Worm (Caenorhabditis elegans) whole organism, young adult: ENCODE measurements around the gene pqn-76.
A peak's percentile ranks its signal among the peaks of the same experiment; 100 is the strongest.

Experiments
- B0336.3 ChIP-seq: fragments of 200-800 bp; sonication (Bioruptor generic); IDR thresholded peaks from 2 replicates; pipeline ENCODE4 v1.3.6; 2022; ENCODE audit warnings: missing genetic modification characterization, missing compliant biosample characterization
- C06A6.2 ChIP-seq: fragments of 200-800 bp; sonication (Bioruptor generic); conservative IDR thresholded peaks from 2 replicates; pipeline ENCODE4 v1.3.6; 2022; ENCODE audit warnings: missing genetic modification characterization, missing compliant biosample characterization
- F33H1.4 ChIP-seq: fragments of 200-800 bp; sonication (Bioruptor generic); IDR thresholded peaks from 2 replicates; pipeline ENCODE4 v1.3.6; 2022; ENCODE audit warnings: missing genetic modification reagents, missing genetic modification characterization, missing compliant biosample characterization
- F39B2.1 ChIP-seq: fragments of 200-800 bp; sonication (Bioruptor generic); IDR thresholded peaks from 2 replicates; pipeline ENCODE4 v1.3.6; 2022; ENCODE audit warnings: missing genetic modification reagents, missing genetic modification characterization, missing compliant biosample characterization
- F57C9.4 ChIP-seq: sonication (generic microtip); optimal IDR thresholded peaks from 2 replicates; lab custom pipeline; 2017; ENCODE audit warnings: mild to moderate bottlenecking, missing genetic modification characterization, missing compliant biosample characterization
- K11D2.4 ChIP-seq: fragments of 200-800 bp; sonication (Bioruptor generic); IDR thresholded peaks from 2 replicates; pipeline ENCODE4 v1.3.6; 2022; ENCODE audit warnings: missing genetic modification reagents, missing genetic modification characterization, missing compliant biosample characterization
- K12H6.12 ChIP-seq: fragments of 200-800 bp; sonication (Bioruptor generic); optimal IDR thresholded peaks from 2 replicates; lab custom pipeline; 2018; ENCODE audit warnings: mild to moderate bottlenecking, missing genetic modification characterization, missing compliant biosample characterization
- T07F8.4 ChIP-seq: sonication (generic microtip); optimal IDR thresholded peaks from 2 replicates; lab custom pipeline; 2016; ENCODE audit warnings: mild to moderate bottlenecking, missing genetic modification characterization, moderate library complexity, missing compliant biosample characterization
- T26A5.8 ChIP-seq: sonication (generic microtip); optimal IDR thresholded peaks from 2 replicates; lab custom pipeline; 2016; ENCODE audit warnings: missing genetic modification characterization, missing compliant biosample characterization
- Y56A3A.18 ChIP-seq: fragments of 200-800 bp; sonication (Bioruptor generic); IDR thresholded peaks from 2 replicates; pipeline ENCODE4 v1.3.6; 2022; ENCODE audit warnings: missing genetic modification reagents, missing genetic modification characterization, missing compliant biosample characterization
- akir-1 ChIP-seq: fragments of 200-800 bp; sonication (Bioruptor generic); optimal IDR thresholded peaks from 2 replicates; lab custom pipeline; 2018; ENCODE audit warnings: mild to moderate bottlenecking, missing genetic modification characterization, moderate library complexity, missing compliant biosample characterization
- aptf-3 ChIP-seq: fragments of 200-800 bp; sonication (Bioruptor generic); IDR thresholded peaks from 2 replicates; pipeline ENCODE4 v1.3.6; 2022; ENCODE audit warnings: missing genetic modification characterization, missing compliant biosample characterization
- attf-6 ChIP-seq: fragments of 200-800 bp; sonication (Bioruptor generic); IDR thresholded peaks from 2 replicates; pipeline ENCODE4 v1.3.6; 2022; ENCODE audit warnings: missing genetic modification reagents, missing genetic modification characterization, missing compliant biosample characterization
- ccch-3 ChIP-seq: fragments of 200-800 bp; sonication (Bioruptor generic); optimal IDR thresholded peaks from 2 replicates; lab custom pipeline; 2018; ENCODE audit warnings: mild to moderate bottlenecking, missing genetic modification characterization, missing compliant biosample characterization
- ceh-100 ChIP-seq: fragments of 200-800 bp; sonication (Bioruptor generic); IDR thresholded peaks from 2 replicates; pipeline ENCODE4 v1.3.6; 2022; ENCODE audit warnings: missing genetic modification reagents, missing genetic modification characterization, missing compliant biosample characterization
- dpl-1 ChIP-seq: fragments of 150-350 bp; optimal IDR thresholded peaks from 2 replicates; lab custom pipeline; 2014; ENCODE audit warnings: missing biosample characterization, missing genetic modification reagents, missing genetic modification characterization
- him-1 ChIP-seq: sonication (generic microtip); optimal IDR thresholded peaks from 2 replicates; lab custom pipeline; 2016; ENCODE audit warnings: missing genotype, missing genetic modification reagents, missing genetic modification characterization, missing compliant biosample characterization
- hlh-26 ChIP-seq: fragments of 200-800 bp; sonication (Bioruptor generic); conservative IDR thresholded peaks from 2 replicates; pipeline ENCODE4 v1.3.6; 2022; ENCODE audit warnings: missing genetic modification reagents, missing genetic modification characterization, missing compliant biosample characterization
- hmg-1.2 ChIP-seq: fragments of 200-800 bp; sonication (Bioruptor generic); IDR thresholded peaks from 2 replicates; pipeline ENCODE4 v1.3.6; 2022; ENCODE audit warnings: missing genetic modification reagents, missing genetic modification characterization, missing compliant biosample characterization
- hsf-1 ChIP-seq: fragments of 200-800 bp; sonication (Bioruptor generic); IDR thresholded peaks from 2 replicates; pipeline ENCODE4 v1.3.6; 2022; ENCODE audit warnings: missing genetic modification reagents, missing genetic modification characterization, missing compliant biosample characterization
- let-607 ChIP-seq, 2 experiments: fragments of 200-800 bp in 1 of 2; sonication (Bioruptor generic) in 1 of 2; sonication (generic microtip) in 1 of 2; optimal IDR thresholded peaks; 2 replicates each; lab custom pipeline; 2016 to 2018; ENCODE audit warnings: mild to moderate bottlenecking in 2 of 2, missing compliant biosample characterization in 2 of 2, missing genetic modification characterization in 2 of 2, moderate library complexity in 2 of 2, missing genotype in 1 of 2
- lsl-1 ChIP-seq: fragments of 200-800 bp; sonication (Bioruptor generic); optimal IDR thresholded peaks from 2 replicates; lab custom pipeline; 2018; ENCODE audit warnings: mild to moderate bottlenecking, missing genetic modification characterization, moderate library complexity, missing compliant biosample characterization
- madf-10 ChIP-seq: sonication (generic microtip); optimal IDR thresholded peaks from 2 replicates; lab custom pipeline; 2016; ENCODE audit warnings: mild to moderate bottlenecking, missing genetic modification characterization, missing compliant biosample characterization
- madf-3 ChIP-seq: fragments of 200-800 bp; sonication (Bioruptor generic); IDR thresholded peaks from 2 replicates; pipeline ENCODE4 v1.3.6; 2022; ENCODE audit warnings: missing genetic modification reagents, missing genetic modification characterization, missing compliant biosample characterization
- madf-8 ChIP-seq: fragments of 200-800 bp; sonication (Bioruptor generic); conservative IDR thresholded peaks from 2 replicates; pipeline ENCODE4 v1.3.6; 2022; ENCODE audit warnings: missing genetic modification reagents, missing genetic modification characterization, missing compliant biosample characterization
- mcd-1 ChIP-seq: fragments of 200-800 bp; sonication (Bioruptor generic); IDR thresholded peaks from 2 replicates; pipeline ENCODE4 v1.3.6; 2022; ENCODE audit warnings: missing genetic modification reagents, missing genetic modification characterization, missing compliant biosample characterization
- nfya-1 ChIP-seq: sonication (generic microtip); optimal IDR thresholded peaks from 2 replicates; lab custom pipeline; 2017; ENCODE audit warnings: antibody characterized with exemption, missing compliant biosample characterization, missing genetic modification characterization, borderline replicate concordance; ENCODE audit not compliant: insufficient read depth
- nhr-179 ChIP-seq: sonication (generic microtip); optimal IDR thresholded peaks from 2 replicates; lab custom pipeline; 2016; ENCODE audit warnings: mild to moderate bottlenecking, missing genetic modification characterization, missing compliant biosample characterization
- nhr-27 ChIP-seq: fragments of 200-800 bp; sonication (Bioruptor generic); optimal IDR thresholded peaks from 2 replicates; lab custom pipeline; 2018; ENCODE audit warnings: mild to moderate bottlenecking, missing genetic modification characterization, moderate library complexity, missing compliant biosample characterization
- nhr-90 ChIP-seq: sonication (generic microtip); optimal IDR thresholded peaks from 2 replicates; lab custom pipeline; 2016; ENCODE audit warnings: missing genotype, mild to moderate bottlenecking, missing genetic modification characterization, missing compliant biosample characterization
- pbrm-1 ChIP-seq: fragments of 200-800 bp; sonication (Bioruptor generic); IDR thresholded peaks from 2 replicates; pipeline ENCODE4 v1.3.6; 2022; ENCODE audit warnings: missing genetic modification reagents, missing genetic modification characterization, missing compliant biosample characterization
- pha-4 ChIP-seq: fragments of 150-350 bp; sonication (generic microtip); optimal IDR thresholded peaks from 2 replicates; lab custom pipeline; 2014; ENCODE audit warnings: missing biosample characterization, missing genetic modification reagents, missing genetic modification characterization
- rcor-1 ChIP-seq: fragments of 200-800 bp; sonication (Bioruptor generic); IDR thresholded peaks from 2 replicates; pipeline ENCODE4 v1.3.6; 2022; ENCODE audit warnings: missing genetic modification reagents, missing genetic modification characterization, missing compliant biosample characterization
- repo-1 ChIP-seq: sonication (generic microtip); optimal IDR thresholded peaks from 2 replicates; lab custom pipeline; 2017; ENCODE audit warnings: mild to moderate bottlenecking, missing genetic modification characterization, missing compliant biosample characterization
- rpc-1 ChIP-seq, 2 experiments: fragments of 150-350 bp in 1 of 2; sonication (generic microtip) in 1 of 2; optimal IDR thresholded peaks; 2 replicates each; lab custom pipeline; 2014 to 2018; ENCODE audit warnings: missing biosample characterization in 1 of 2, missing genetic modification characterization in 1 of 2, missing genetic modification reagents in 1 of 2, missing genotype in 1 of 2
- sdz-38 ChIP-seq: sonication (generic microtip); optimal IDR thresholded peaks from 2 replicates; lab custom pipeline; 2016; ENCODE audit warnings: missing genotype, missing genetic modification characterization, missing compliant biosample characterization
- snpc-1.3 ChIP-seq: sonication (generic microtip); optimal IDR thresholded peaks from 2 replicates; lab custom pipeline; 2017; ENCODE audit warnings: missing genetic modification characterization, mild to moderate bottlenecking, missing compliant biosample characterization, antibody characterized with exemption, moderate library complexity, missing genotype, missing genetic modification reagents; ENCODE audit not compliant: insufficient read depth
- snpc-4 ChIP-seq, 5 experiments: fragments of 150-350 bp in 1 of 5; sonication (generic microtip) in 4 of 5; optimal IDR thresholded peaks; 2 replicates each; lab custom pipeline; 2014 to 2018; ENCODE audit warnings: missing genetic modification characterization in 5 of 5, missing biosample characterization in 3 of 5, antibody characterized with exemption in 2 of 5, mild to moderate bottlenecking in 2 of 5, missing compliant biosample characterization in 2 of 5, missing genotype in 2 of 5, moderate library complexity in 2 of 5, missing genetic modification reagents in 1 of 5
- somi-1 ChIP-seq: fragments of 200-800 bp; sonication (Bioruptor generic); optimal IDR thresholded peaks from 2 replicates; lab custom pipeline; 2018; ENCODE audit warnings: mild to moderate bottlenecking, missing genetic modification characterization, missing compliant biosample characterization
- sptf-2 ChIP-seq: fragments of 200-800 bp; sonication (Bioruptor generic); optimal IDR thresholded peaks from 2 replicates; lab custom pipeline; 2018; ENCODE audit warnings: mild to moderate bottlenecking, missing genetic modification characterization, missing compliant biosample characterization
- tbp1 ChIP-seq: fragments of 200-800 bp; sonication (Bioruptor generic); optimal IDR thresholded peaks from 2 replicates; lab custom pipeline; 2018; ENCODE audit warnings: mild to moderate bottlenecking, missing genetic modification characterization, missing compliant biosample characterization
- tbx-9 ChIP-seq: sonication (generic microtip); optimal IDR thresholded peaks from 2 replicates; lab custom pipeline; 2016; ENCODE audit warnings: borderline replicate concordance, missing genetic modification characterization, inconsistent platforms, missing compliant biosample characterization
- unc-62 ChIP-seq: fragments of 150-350 bp; optimal IDR thresholded peaks from 2 replicates; lab custom pipeline; 2014; ENCODE audit warnings: missing biosample characterization, missing genetic modification reagents, missing genetic modification characterization
- xnd-1 ChIP-seq: sonication (generic microtip); optimal IDR thresholded peaks from 2 replicates; lab custom pipeline; 2016; ENCODE audit warnings: missing genotype, missing genetic modification reagents, missing genetic modification characterization, missing compliant biosample characterization
- ztf-18 ChIP-seq: sonication (generic microtip); optimal IDR thresholded peaks from 2 replicates; lab custom pipeline; 2016; ENCODE audit warnings: missing genotype, mild to moderate bottlenecking, missing genetic modification characterization, missing compliant biosample characterization
- ztf-6 ChIP-seq: fragments of 200-800 bp; sonication (Bioruptor generic); IDR thresholded peaks from 2 replicates; pipeline ENCODE4 v1.3.6; 2022; ENCODE audit warnings: missing genetic modification reagents, missing genetic modification characterization, missing compliant biosample characterization

The pqn-76 gene

DNA sequence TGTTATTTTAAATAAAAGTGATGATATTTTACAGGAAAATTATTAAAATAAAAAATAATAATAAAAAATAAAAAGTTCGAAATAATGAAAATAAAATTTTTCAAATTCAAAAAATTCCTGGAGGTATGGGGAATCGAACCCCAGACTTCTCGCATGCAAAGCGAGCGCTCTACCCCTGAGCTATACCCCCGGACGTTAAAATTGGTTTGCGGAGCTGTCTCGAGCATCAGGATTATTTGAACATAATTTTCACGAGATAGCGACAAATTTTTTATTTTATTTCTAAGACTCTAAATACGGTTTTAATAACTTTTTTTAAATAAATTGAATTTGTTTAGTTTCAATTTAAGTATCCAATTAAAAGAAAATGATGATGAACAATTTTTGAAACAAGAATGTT lies 25.3 kb downstream of the pqn-76 start (continued):
- no peak for TF ChIP-seq ceh-100 (GFP tag; lab: Robert Waterston, UW)
- no peak for TF ChIP-seq F33H1.4 (GFP tag; lab: Robert Waterston, UW)
- TF ChIP-seq ztf-6 (GFP tag; lab: Robert Waterston, UW): no peak
- TF ChIP-seq K12H6.12 (tag; lab: Kevin White, UChicago): no peak
- no peak for TF ChIP-seq pha-4
- no peak for TF ChIP-seq T07F8.4 (tag; lab: Kevin White, UChicago)
- no peak for TF ChIP-seq nhr-179
- TF ChIP-seq ztf-18 (tag; lab: Kevin White, UChicago): no peak
- no peak for TF ChIP-seq madf-8 (GFP tag; lab: Robert Waterston, UW)
- TF ChIP-seq nfya-1: no peak
- TF ChIP-seq tbx-9 (tag; lab: Kevin White, UChicago): no peak
- TF ChIP-seq repo-1 (tag; lab: Kevin White, UChicago): no peak
- TF ChIP-seq rpc-1 (optimal IDR thresholded peaks at IDR 0.05; lab: Kevin White, UChicago): peak; percentile 64
- TF ChIP-seq rpc-1 (tag; optimal IDR thresholded peaks at IDR 0.05; lab: Kevin White, UChicago): peak; percentile 69
- TF ChIP-seq pbrm-1 (GFP tag; lab: Robert Waterston, UW): no peak
- no peak for TF ChIP-seq sdz-38 (tag; lab: Kevin White, UChicago)
- TF ChIP-seq let-607 (tag; optimal IDR thresholded peaks at IDR 0.05; lab: Kevin White, UChicago): peak in 1 of 2 experiments; percentile 18
- TF ChIP-seq him-1: peak; percentile 77
- no peak for TF ChIP-seq hlh-26
- no peak for TF ChIP-seq nhr-27
- TF ChIP-seq F39B2.1 (GFP tag; lab: Robert Waterston, UW): no peak
- TF ChIP-seq xnd-1 (tag; lab: Kevin White, UChicago): no peak
- TF ChIP-seq attf-6 (GFP tag; lab: Robert Waterston, UW): peak; percentile 98
- TF ChIP-seq Y56A3A.18 (GFP tag; lab: Robert Waterston, UW): no peak
- TF ChIP-seq hsf-1: no peak
- no peak for TF ChIP-seq K11D2.4
- TF ChIP-seq tbp1 (GFP tag; lab: Kevin White, UChicago): peak; percentile 93
- no peak for TF ChIP-seq C06A6.2
- no peak for TF ChIP-seq T26A5.8 (tag; lab: Kevin White, UChicago)
- TF ChIP-seq nhr-90 (tag; lab: Kevin White, UChicago): no peak
- TF ChIP-seq snpc-1.3: peak; percentile 59
- TF ChIP-seq B0336.3 (GFP tag; lab: Robert Waterston, UW): no peak
- TF ChIP-seq mcd-1 (GFP tag; lab: Robert Waterston, UW): no peak
- no peak for TF ChIP-seq dpl-1 (GFP tag; lab: Kevin White, UChicago)
- no peak for TF ChIP-seq lsl-1 (GFP tag; lab: Kevin White, UChicago)
- TF ChIP-seq F57C9.4 (tag; lab: Kevin White, UChicago): no peak
- TF ChIP-seq madf-3 (GFP tag; lab: Robert Waterston, UW): no peak
- TF ChIP-seq unc-62 (GFP tag; lab: Kevin White, UChicago): no peak
- TF ChIP-seq akir-1 (GFP tag; lab: Kevin White, UChicago): no peak
- TF ChIP-seq, all 124 proteins: peak for 14

DNA sequence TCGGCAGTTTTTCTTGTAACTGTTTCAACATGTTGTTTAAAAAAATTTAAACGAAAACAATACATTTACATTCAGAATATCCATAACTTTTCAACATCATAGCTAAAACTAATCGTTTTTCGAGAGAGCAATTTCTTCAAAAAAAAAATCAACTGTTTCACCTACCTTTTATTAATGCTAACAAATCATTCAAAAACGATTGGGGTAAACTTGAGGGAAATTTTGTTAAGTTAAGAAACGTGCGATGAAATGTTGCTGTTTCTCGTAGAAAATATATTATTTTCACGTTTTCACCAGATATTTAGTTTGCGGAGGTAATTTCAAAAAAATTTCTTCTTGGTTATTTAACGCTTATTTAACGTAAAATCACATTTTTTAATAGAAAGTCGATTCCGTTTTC lies 27.5 kb downstream of the pqn-76 start:
- TF ChIP-seq ccch-3 (no peak), madf-10 (tag; lab: Kevin White, UChicago) (no peak), snpc-4 (GFP tag; optimal IDR thresholded peaks at IDR 0.05; lab: Kevin White, UChicago) (no peak), snpc-4 (tag; optimal IDR thresholded peaks at IDR 0.05; lab: Kevin White, UChicago) (peak in 3 of 4 experiments; percentile 58 to 67 (median 60)), aptf-3 (no peak), somi-1 (GFP tag; lab: Kevin White, UChicago) (no peak), rcor-1 (no peak), attf-6 (GFP tag; lab: Robert Waterston, UW) (peak; percentile 70), hmg-1.2 (GFP tag; lab: Robert Waterston, UW) (no peak), nhr-179 (no peak), ztf-6 (GFP tag; lab: Robert Waterston, UW) (no peak), sptf-2 (GFP tag; lab: Kevin White, UChicago) (no peak)
- TF ChIP-seq, all 124 proteins: peak for 2
